Worm (Caenorhabditis elegans) whole organism, young adult: ENCODE data around the gene scrm-5.

Source experiments
- F39B2.1 ChIP-seq: fragments of 200-800 bp; sonication (Bioruptor generic); IDR thresholded peaks from 2 replicates; pipeline ENCODE4 v1.3.6; 2022; ENCODE audit warnings: missing genetic modification reagents, missing genetic modification characterization, missing compliant biosample characterization
- nhr-179 ChIP-seq: sonication (generic microtip); optimal IDR thresholded peaks from 2 replicates; lab custom pipeline; 2016; ENCODE audit warnings: mild to moderate bottlenecking, missing genetic modification characterization, missing compliant biosample characterization

DNA sequence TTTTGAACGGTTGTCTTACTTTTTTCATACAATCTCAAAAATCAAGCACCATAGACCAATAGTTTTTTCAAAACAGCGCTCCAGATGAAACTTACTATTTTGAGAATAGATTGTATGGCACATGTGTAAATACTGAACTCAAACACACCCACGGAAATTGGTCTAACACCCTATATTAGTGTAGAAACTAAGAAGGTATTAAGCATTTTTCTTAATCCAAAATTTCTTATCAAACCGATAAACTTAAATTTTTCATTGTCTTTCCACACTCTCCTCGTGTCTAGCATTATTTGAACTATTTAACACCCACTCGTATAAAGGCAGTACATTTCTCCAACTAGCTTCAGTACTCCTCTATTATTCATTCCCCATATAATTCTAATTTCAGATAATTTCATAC lies 12.1 kb upstream of the scrm-5 start:
- no peak for TF ChIP-seq nhr-179 (tag; lab: Kevin White, UChicago)
- no peak for TF ChIP-seq F39B2.1
